Worm (Caenorhabditis elegans) whole organism, L4/young adult: ENCODE data around the gene cyp-33C7.

Experiments used
- dao-5 ChIP-seq: sonication (generic microtip); optimal IDR thresholded peaks from 2 replicates; lab custom pipeline; 2016; ENCODE audit warnings: missing genotype, missing genetic modification characterization, moderate library complexity, missing compliant biosample characterization
- him-1 ChIP-seq: sonication (generic microtip); optimal IDR thresholded peaks from 2 replicates; lab custom pipeline; 2016; ENCODE audit warnings: missing genotype, missing genetic modification reagents, missing genetic modification characterization, missing compliant biosample characterization

- TF ChIP-seq him-1 (tag; lab: Kevin White, UChicago), result no peak
- no peak for TF ChIP-seq dao-5
These were observed 31.2 kb downstream of the cyp-33C7 start, which contains the start of gene nhr-228 for ce11 chrV:2281499-2281898.
